Worm (Caenorhabditis elegans) whole organism, late embryonic: Measurements from ENCODE around the gene adal-1.

ENCODE experiments used
- C08G9.2 ChIP-seq: sonication (generic microtip); optimal IDR thresholded peaks from 2 replicates; lab custom pipeline; 2016; ENCODE audit warnings: mild to moderate bottlenecking, missing genetic modification characterization, moderate library complexity, missing compliant biosample characterization
- C38D4.7 ChIP-seq: fragments of 200-800 bp; sonication (Bioruptor generic); optimal IDR thresholded peaks from 2 replicates; lab custom pipeline; 2018; ENCODE audit warnings: mild to moderate bottlenecking, missing genetic modification characterization, moderate library complexity, missing compliant biosample characterization
- F13H6.1 ChIP-seq: sonication (generic microtip); optimal IDR thresholded peaks from 2 replicates; lab custom pipeline; 2016; ENCODE audit warnings: missing genetic modification characterization, missing compliant biosample characterization
- K02D7.2 ChIP-seq: sonication (generic microtip); optimal IDR thresholded peaks from 2 replicates; lab custom pipeline; 2017; ENCODE audit warnings: mild to moderate bottlenecking, missing genetic modification characterization, missing compliant biosample characterization
- T23F11.4 ChIP-seq: fragments of 200-800 bp; sonication (Bioruptor generic); optimal IDR thresholded peaks from 2 replicates; lab custom pipeline; 2018; ENCODE audit warnings: mild to moderate bottlenecking, missing genetic modification characterization, missing compliant biosample characterization
- ahr-1 ChIP-seq: sonication (generic microtip); optimal IDR thresholded peaks from 2 replicates; lab custom pipeline; 2016; ENCODE audit warnings: missing genetic modification characterization, missing compliant biosample characterization
- ama-1 ChIP-seq: fragments of 150-350 bp; optimal IDR thresholded peaks from 2 replicates; lab custom pipeline; 2014
- ceh-14 ChIP-seq: sonication (generic microtip); optimal IDR thresholded peaks from 2 replicates; lab custom pipeline; 2016; ENCODE audit warnings: missing genotype, missing genetic modification characterization, missing compliant biosample characterization
- ceh-18 ChIP-seq: sonication (generic microtip); optimal IDR thresholded peaks from 2 replicates; lab custom pipeline; 2016; ENCODE audit warnings: missing genetic modification characterization, missing compliant biosample characterization
- ceh-19 ChIP-seq: fragments of 200-800 bp; sonication (Bioruptor generic); optimal IDR thresholded peaks from 2 replicates; lab custom pipeline; 2018; ENCODE audit warnings: mild to moderate bottlenecking, missing genetic modification characterization, missing compliant biosample characterization
- ceh-2 ChIP-seq: sonication (generic microtip); optimal IDR thresholded peaks from 2 replicates; lab custom pipeline; 2016; ENCODE audit warnings: missing genotype, missing genetic modification characterization, missing compliant biosample characterization
- ceh-22 ChIP-seq: sonication (generic microtip); optimal IDR thresholded peaks from 2 replicates; lab custom pipeline; 2017; ENCODE audit warnings: missing biosample characterization, missing genetic modification characterization
- ceh-30 ChIP-seq: fragments of 150-350 bp; optimal IDR thresholded peaks from 2 replicates; lab custom pipeline; 2014; ENCODE audit warnings: missing biosample characterization, missing genetic modification characterization
- ceh-31 ChIP-seq: sonication (generic microtip); optimal IDR thresholded peaks from 2 replicates; lab custom pipeline; 2016; ENCODE audit warnings: missing genetic modification characterization, missing compliant biosample characterization
- ceh-34 ChIP-seq: sonication (generic microtip); optimal IDR thresholded peaks from 2 replicates; lab custom pipeline; 2016; ENCODE audit warnings: mild to moderate bottlenecking, missing genetic modification characterization, missing compliant biosample characterization
- che-1 ChIP-seq: sonication (generic microtip); optimal IDR thresholded peaks from 2 replicates; lab custom pipeline; 2016; ENCODE audit warnings: mild to moderate bottlenecking, missing genetic modification characterization, missing compliant biosample characterization
- dmd-4 ChIP-seq: sonication (generic microtip); optimal IDR thresholded peaks from 2 replicates; lab custom pipeline; 2016; ENCODE audit warnings: borderline replicate concordance, missing genetic modification characterization, missing compliant biosample characterization
- dve-1 ChIP-seq: sonication (generic microtip); optimal IDR thresholded peaks from 2 replicates; lab custom pipeline; 2017; ENCODE audit warnings: antibody characterized with exemption, mild to moderate bottlenecking, missing genetic modification characterization, missing compliant biosample characterization
- elt-2 ChIP-seq: sonication (generic microtip); optimal IDR thresholded peaks from 2 replicates; lab custom pipeline; 2016; ENCODE audit warnings: missing genetic modification reagents, missing genetic modification characterization, missing compliant biosample characterization
- ets-4 ChIP-seq: sonication (generic microtip); optimal IDR thresholded peaks from 2 replicates; lab custom pipeline; 2016; ENCODE audit warnings: missing genetic modification characterization, missing compliant biosample characterization
- fax-1 ChIP-seq: sonication (generic microtip); optimal IDR thresholded peaks from 2 replicates; lab custom pipeline; 2016; ENCODE audit warnings: missing genotype, missing genetic modification characterization, missing compliant biosample characterization
- fkh-10 ChIP-seq: fragments of 150-350 bp; optimal IDR thresholded peaks from 2 replicates; lab custom pipeline; 2014; ENCODE audit warnings: missing biosample characterization, missing genetic modification reagents, missing genetic modification characterization
- fkh-6 ChIP-seq: sonication (generic microtip); optimal IDR thresholded peaks from 2 replicates; lab custom pipeline; 2016; ENCODE audit warnings: missing genetic modification characterization, missing compliant biosample characterization
- gmeb-2 ChIP-seq: sonication (generic microtip); optimal IDR thresholded peaks from 2 replicates; lab custom pipeline; 2016; ENCODE audit warnings: missing genetic modification characterization, inconsistent platforms, missing compliant biosample characterization
- hlh-13 ChIP-seq: fragments of 200-800 bp; sonication (Bioruptor generic); optimal IDR thresholded peaks from 2 replicates; lab custom pipeline; 2018; ENCODE audit warnings: mild to moderate bottlenecking, missing genetic modification characterization, missing compliant biosample characterization
- hlh-15 ChIP-seq: sonication (generic microtip); optimal IDR thresholded peaks from 2 replicates; lab custom pipeline; 2016; ENCODE audit warnings: missing genetic modification characterization, missing compliant biosample characterization
- hlh-30 ChIP-seq: sonication (generic microtip); optimal IDR thresholded peaks from 2 replicates; lab custom pipeline; 2017; ENCODE audit warnings: antibody characterized with exemption, missing genetic modification characterization, missing compliant biosample characterization; ENCODE audit not compliant: insufficient read depth
- hlh-8 ChIP-seq: sonication (generic microtip); optimal IDR thresholded peaks from 2 replicates; lab custom pipeline; 2016; ENCODE audit warnings: missing genotype, missing genetic modification characterization, missing compliant biosample characterization
- lim-6 ChIP-seq: sonication (generic microtip); optimal IDR thresholded peaks from 2 replicates; lab custom pipeline; 2016; ENCODE audit warnings: missing genetic modification characterization, missing compliant biosample characterization
- lin-11 ChIP-seq: fragments of 200-800 bp; sonication (Bioruptor generic); optimal IDR thresholded peaks from 2 replicates; lab custom pipeline; 2018; ENCODE audit warnings: mild to moderate bottlenecking, missing genetic modification characterization, missing compliant biosample characterization
- nhr-232 ChIP-seq: sonication (generic microtip); optimal IDR thresholded peaks from 2 replicates; lab custom pipeline; 2016; ENCODE audit warnings: missing genetic modification characterization, missing compliant biosample characterization
- odd-2 ChIP-seq: sonication (generic microtip); optimal IDR thresholded peaks from 2 replicates; lab custom pipeline; 2017; ENCODE audit warnings: antibody characterized with exemption, mild to moderate bottlenecking, missing genetic modification characterization, missing compliant biosample characterization
- pax-1 ChIP-seq: fragments of 150-350 bp; optimal IDR thresholded peaks from 2 replicates; lab custom pipeline; 2014; ENCODE audit warnings: missing biosample characterization, missing genetic modification characterization
- pha-2 ChIP-seq: sonication (generic microtip); optimal IDR thresholded peaks from 2 replicates; lab custom pipeline; 2017; ENCODE audit warnings: mild to moderate bottlenecking, missing genetic modification characterization, missing compliant biosample characterization
- pha-4 ChIP-seq: fragments of 150-350 bp; optimal IDR thresholded peaks from 2 replicates; lab custom pipeline; 2018; ENCODE audit warnings: missing biosample characterization, missing genetic modification reagents, missing genetic modification characterization
- pqm-1 ChIP-seq: sonication (generic microtip); optimal IDR thresholded peaks from 2 replicates; lab custom pipeline; 2016; ENCODE audit warnings: missing genetic modification characterization, missing compliant biosample characterization
- pros-1 ChIP-seq: fragments of 150-350 bp; optimal IDR thresholded peaks from 2 replicates; lab custom pipeline; 2014; ENCODE audit warnings: missing biosample characterization, missing genetic modification reagents, missing genetic modification characterization
- sdc-2 ChIP-seq: sonication (generic microtip); optimal IDR thresholded peaks from 2 replicates; lab custom pipeline; 2016; ENCODE audit warnings: missing genotype, missing genetic modification characterization, missing compliant biosample characterization
- sox-2 ChIP-seq: fragments of 200-800 bp; sonication (Bioruptor generic); IDR thresholded peaks from 2 replicates; pipeline ENCODE4 v1.3.6; 2022; ENCODE audit warnings: missing genetic modification reagents, missing genetic modification characterization, missing compliant biosample characterization
- tbx-2 ChIP-seq: sonication (generic microtip); optimal IDR thresholded peaks from 2 replicates; lab custom pipeline; 2016; ENCODE audit warnings: missing genetic modification characterization, missing compliant biosample characterization
- tbx-7 ChIP-seq: sonication (generic microtip); optimal IDR thresholded peaks from 2 replicates; lab custom pipeline; 2016; ENCODE audit warnings: missing genotype, missing genetic modification characterization, missing compliant biosample characterization
- ttx-3 ChIP-seq: sonication (generic microtip); optimal IDR thresholded peaks from 2 replicates; lab custom pipeline; 2016; ENCODE audit warnings: missing genetic modification reagents, missing genetic modification characterization, missing compliant biosample characterization
- unc-42 ChIP-seq: sonication (generic microtip); optimal IDR thresholded peaks from 2 replicates; lab custom pipeline; 2016; ENCODE audit warnings: missing genotype, missing genetic modification characterization, missing compliant biosample characterization
- unc-55 ChIP-seq: sonication (generic microtip); optimal IDR thresholded peaks from 2 replicates; lab custom pipeline; 2017; ENCODE audit warnings: missing biosample characterization, missing genetic modification reagents, missing genetic modification characterization
- zip-5 ChIP-seq: sonication (generic microtip); optimal IDR thresholded peaks from 2 replicates; lab custom pipeline; 2016; ENCODE audit warnings: missing genetic modification characterization, missing compliant biosample characterization
- ztf-16 ChIP-seq: sonication (generic microtip); optimal IDR thresholded peaks from 2 replicates; lab custom pipeline; 2017; ENCODE audit warnings: missing genetic modification characterization, missing compliant biosample characterization

adal-1 gene

ce11 chrII:6928416-6928815 is 35.0 kb upstream of the adal-1 start, which contains the start of gene flcn-1:
Gene flcn-1, plus strand, starts transcription at chrII:6928763.
- TF ChIP-seq ceh-31 (tag; lab: Kevin White, UChicago): no peak
- peak; percentile 66 for TF ChIP-seq hlh-30 (tag; lab: Kevin White, UChicago)

- TF ChIP-seq ets-4 (tag; lab: Kevin White, UChicago): no peak
- TF ChIP-seq ceh-2 (tag; lab: Kevin White, UChicago): no peak
- TF ChIP-seq ztf-16 (tag; lab: Kevin White, UChicago): no peak
- no peak for TF ChIP-seq pax-1 (tag; lab: Kevin White, UChicago)
- TF ChIP-seq sox-2 (GFP tag; lab: Robert Waterston, UW): no peak
- TF ChIP-seq pha-2 (tag; lab: Kevin White, UChicago): no peak
- TF ChIP-seq dmd-4: no peak
- no peak for TF ChIP-seq ttx-3 (tag; lab: Kevin White, UChicago)
- TF ChIP-seq ahr-1: no peak
- TF ChIP-seq unc-42: no peak
- TF ChIP-seq che-1: no peak
- no peak for TF ChIP-seq hlh-13 (GFP tag; lab: Kevin White, UChicago)
- TF ChIP-seq C38D4.7: no peak
These were observed 34.2 kb upstream of the adal-1 start, which contains the start of gene F22D3.4 for ce11 chrII:6927603-6928002. Gene F22D3.4, minus strand, starts transcription at chrII:6927603.

- TF ChIP-seq tbx-2 (tag; lab: Kevin White, UChicago): no peak
- no peak for TF ChIP-seq pax-1 (tag; lab: Kevin White, UChicago)
These were observed 33.6 kb upstream of the adal-1 start for ce11 chrII:6927034-6927433.

- TF ChIP-seq tbx-7 (no peak), elt-2 (tag; lab: Kevin White, UChicago) (no peak), lim-6 (tag; lab: Kevin White, UChicago) (no peak), ztf-16 (tag; lab: Kevin White, UChicago) (no peak), pax-1 (tag; lab: Kevin White, UChicago) (no peak), ceh-31 (tag; lab: Kevin White, UChicago) (peak; percentile 53), pqm-1 (no peak), K02D7.2 (tag; lab: Kevin White, UChicago) (no peak), hlh-13 (GFP tag; lab: Kevin White, UChicago) (no peak), lin-11 (tag; lab: Kevin White, UChicago) (no peak), hlh-15 (tag; lab: Kevin White, UChicago) (no peak), odd-2 (tag; lab: Kevin White, UChicago) (no peak), dve-1 (tag; lab: Kevin White, UChicago) (no peak), sox-2 (GFP tag; lab: Robert Waterston, UW) (no peak), ttx-3 (tag; lab: Kevin White, UChicago) (no peak), fkh-10 (GFP tag; lab: Kevin White, UChicago) (no peak), ceh-18 (tag; lab: Kevin White, UChicago) (peak; percentile 55), fax-1 (tag; lab: Kevin White, UChicago) (no peak), unc-42 (peak; percentile 16), T23F11.4 (GFP tag; lab: Kevin White, UChicago) (no peak), ama-1 (lab: Kevin White, UChicago) (no peak), hlh-8 (tag; lab: Kevin White, UChicago) (no peak), unc-55 (GFP tag; lab: Kevin White, UChicago) (peak; percentile 40), zip-5 (tag; lab: Kevin White, UChicago) (no peak), pros-1 (tag; lab: Kevin White, UChicago) (peak; percentile 1), ceh-30 (tag; lab: Kevin White, UChicago) (no peak), F13H6.1 (tag; lab: Kevin White, UChicago) (no peak), C08G9.2 (tag; lab: Kevin White, UChicago) (no peak), ceh-14 (no peak), pha-4 (tag; lab: Kevin White, UChicago) (no peak), pha-2 (tag; lab: Kevin White, UChicago) (no peak), fkh-6 (tag; lab: Kevin White, UChicago) (no peak), che-1 (no peak), ceh-34 (tag; lab: Kevin White, UChicago) (peak; percentile 30), hlh-30 (tag; lab: Kevin White, UChicago) (no peak), C38D4.7 (no peak), ahr-1 (no peak), ceh-2 (tag; lab: Kevin White, UChicago) (no peak), nhr-232 (tag; lab: Kevin White, UChicago) (no peak), gmeb-2 (tag; lab: Kevin White, UChicago) (no peak), ceh-22 (tag; lab: Kevin White, UChicago) (no peak), tbx-2 (tag; lab: Kevin White, UChicago) (peak; percentile 10), ceh-19 (GFP tag; lab: Kevin White, UChicago) (peak; percentile 19), sdc-2 (tag; lab: Kevin White, UChicago) (no peak)
These were observed 33.0 kb upstream of the adal-1 start for ce11 chrII:6926488-6926887.
